Fruit fly (Drosophila melanogaster) Kc167 (cell line): ENCODE data around the gene Cul3.

ENCODE experiments used
- Sin3A ChIP-seq: fragments of >200 bp; optimal IDR thresholded peaks from 2 replicates; lab custom pipeline; 2018; ENCODE audit warnings: missing external identifiers
- h ChIP-seq: fragments of >200 bp; optimal IDR thresholded peaks from 3 replicates; lab custom pipeline; 2018; ENCODE audit warnings: missing external identifiers
- ttk ChIP-seq: sonication (Bioruptor generic); optimal IDR thresholded peaks from 2 replicates; lab custom pipeline; 2017; ENCODE audit warnings: missing external identifiers

dm6 chr2L:15297508-15297907, 25.7 kb upstream of the Cul3 start, which contains the start of gene CG15262:
- no peak for TF ChIP-seq h (lab: Kevin White, UChicago)
- TF ChIP-seq Sin3A (lab: Kevin White, UChicago) = no peak
- no peak for TF ChIP-seq ttk (lab: Kevin White, UChicago)
